Worm (Caenorhabditis elegans) whole organism, early embryonic: ENCODE results near the gene F19C6.2.

Experiments used
- B0310.2 ChIP-seq: sonication (generic microtip); optimal IDR thresholded peaks from 2 replicates; lab custom pipeline; 2016; ENCODE audit warnings: mild to moderate bottlenecking, missing genetic modification characterization, missing compliant biosample characterization
- F13C5.2 ChIP-seq: sonication (generic microtip); optimal IDR thresholded peaks from 2 replicates; lab custom pipeline; 2017; ENCODE audit warnings: mild to moderate bottlenecking, missing genetic modification characterization, inconsistent platforms, missing compliant biosample characterization
- aly-1 ChIP-seq: sonication (generic microtip); optimal IDR thresholded peaks from 2 replicates; lab custom pipeline; 2016; ENCODE audit warnings: missing genetic modification characterization, missing compliant biosample characterization
- ama-1 ChIP-seq: fragments of 150-350 bp; optimal IDR thresholded peaks from 2 replicates; lab custom pipeline; 2014
- ceh-13 ChIP-seq: fragments of 200-800 bp; sonication (Bioruptor generic); optimal IDR thresholded peaks from 2 replicates; lab custom pipeline; 2018; ENCODE audit warnings: mild to moderate bottlenecking, missing genetic modification characterization, missing compliant biosample characterization
- ceh-36 ChIP-seq: sonication (generic microtip); optimal IDR thresholded peaks from 2 replicates; lab custom pipeline; 2016; ENCODE audit warnings: missing genetic modification characterization, inconsistent platforms, missing compliant biosample characterization
- ets-7 ChIP-seq: sonication (generic microtip); optimal IDR thresholded peaks from 2 replicates; lab custom pipeline; 2016; ENCODE audit warnings: missing genotype, missing genetic modification characterization, missing compliant biosample characterization
- flt-1 ChIP-seq: fragments of 200-800 bp; sonication (Bioruptor generic); IDR thresholded peaks from 2 replicates; pipeline ENCODE4 v1.3.6; 2022; ENCODE audit warnings: missing genetic modification characterization, missing compliant biosample characterization
- hmbx-1 ChIP-seq: sonication (generic microtip); optimal IDR thresholded peaks from 2 replicates; lab custom pipeline; 2016; ENCODE audit warnings: mild to moderate bottlenecking, missing genetic modification characterization, missing compliant biosample characterization
- hmg-4 ChIP-seq: fragments of 200-800 bp; sonication (Bioruptor generic); optimal IDR thresholded peaks from 2 replicates; lab custom pipeline; 2018; ENCODE audit warnings: mild to moderate bottlenecking, missing genetic modification characterization, missing compliant biosample characterization
- hnd-1 ChIP-seq: sonication (generic microtip); optimal IDR thresholded peaks from 2 replicates; lab custom pipeline; 2016; ENCODE audit warnings: missing genetic modification characterization, missing compliant biosample characterization
- pes-1 ChIP-seq: fragments of 200-800 bp; sonication (Bioruptor generic); IDR thresholded peaks from 2 replicates; pipeline ENCODE4 v1.3.6; 2022; ENCODE audit warnings: missing genetic modification reagents, missing genetic modification characterization, missing compliant biosample characterization
- scrt-1 ChIP-seq: fragments of 200-800 bp; sonication (Bioruptor generic); IDR thresholded peaks from 2 replicates; pipeline ENCODE4 v1.3.6; 2022; ENCODE audit warnings: missing genetic modification characterization, missing compliant biosample characterization
- sea-1 ChIP-seq: fragments of 200-800 bp; sonication (Bioruptor generic); conservative IDR thresholded peaks from 2 replicates; pipeline ENCODE4 v1.3.6; 2022; ENCODE audit warnings: missing genetic modification characterization, missing compliant biosample characterization
- tbx-11 ChIP-seq: fragments of 200-800 bp; sonication (Bioruptor generic); IDR thresholded peaks from 2 replicates; pipeline ENCODE4 v1.3.6; 2022; ENCODE audit warnings: missing genetic modification characterization, missing compliant biosample characterization
- tbx-37 ChIP-seq: fragments of 200-800 bp; sonication (Bioruptor generic); conservative IDR thresholded peaks from 2 replicates; pipeline ENCODE4 v1.3.6; 2022; ENCODE audit warnings: missing genetic modification reagents, missing genetic modification characterization, missing compliant biosample characterization
- tra-4 ChIP-seq: sonication (generic microtip); optimal IDR thresholded peaks from 2 replicates; lab custom pipeline; 2017; ENCODE audit warnings: missing genetic modification characterization, missing compliant biosample characterization

F19C6.2 gene

ce11 chrX:10000635-10001034 lies at the start of gene F19C6.2:
Gene F19C6.2 (plus strand): TSS chrX:10000935.
- TF ChIP-seq sea-1 (GFP tag; lab: Robert Waterston, UW) (no peak), tra-4 (no peak), ama-1 (lab: Kevin White, UChicago) (no peak), hmbx-1 (tag; lab: Kevin White, UChicago) (no peak), ceh-13 (no peak), B0310.2 (tag; lab: Kevin White, UChicago) (no peak), F13C5.2 (tag; lab: Kevin White, UChicago) (no peak), flt-1 (GFP tag; lab: Robert Waterston, UW) (no peak), tbx-11 (GFP tag; lab: Robert Waterston, UW) (no peak), pes-1 (GFP tag; lab: Robert Waterston, UW) (no peak), hmg-4 (GFP tag; lab: Kevin White, UChicago) (no peak)

- TF ChIP-seq ets-7 (tag; lab: Kevin White, UChicago) (no peak), F13C5.2 (tag; lab: Kevin White, UChicago) (no peak), ceh-13 (no peak), hmg-4 (GFP tag; lab: Kevin White, UChicago) (no peak), aly-1 (tag; lab: Kevin White, UChicago) (no peak), ceh-36 (no peak), scrt-1 (GFP tag; lab: Robert Waterston, UW) (no peak), hnd-1 (tag; lab: Kevin White, UChicago) (no peak), tbx-11 (GFP tag; lab: Robert Waterston, UW) (no peak), tbx-37 (no peak), B0310.2 (tag; lab: Kevin White, UChicago) (no peak), ama-1 (lab: Kevin White, UChicago) (no peak), hmbx-1 (tag; lab: Kevin White, UChicago) (no peak), tra-4 (no peak), flt-1 (GFP tag; lab: Robert Waterston, UW) (no peak), sea-1 (GFP tag; lab: Robert Waterston, UW) (no peak)
Observed at ce11 chrX:9954483-9955041, 46.2 kb upstream of the F19C6.2 start, which contains the start of gene cysl-1. Gene cysl-1 (minus strand): TSS chrX:9954533.

- TF ChIP-seq tbx-37 (no peak), ama-1 (lab: Kevin White, UChicago) (no peak), tra-4 (no peak), pes-1 (GFP tag; lab: Robert Waterston, UW) (no peak), tbx-11 (GFP tag; lab: Robert Waterston, UW) (no peak), flt-1 (GFP tag; lab: Robert Waterston, UW) (no peak), sea-1 (GFP tag; lab: Robert Waterston, UW) (no peak), scrt-1 (GFP tag; lab: Robert Waterston, UW) (no peak), hmbx-1 (tag; lab: Kevin White, UChicago) (no peak), ets-7 (tag; lab: Kevin White, UChicago) (no peak), ceh-13 (no peak), aly-1 (tag; lab: Kevin White, UChicago) (no peak), B0310.2 (tag; lab: Kevin White, UChicago) (no peak), ceh-36 (no peak), hnd-1 (tag; lab: Kevin White, UChicago) (no peak), hmg-4 (GFP tag; lab: Kevin White, UChicago) (no peak)
Observed at ce11 chrX:9956052-9956451, 44.7 kb upstream of the F19C6.2 start.

- TF ChIP-seq ama-1 (lab: Kevin White, UChicago) = no peak
- no peak for TF ChIP-seq tra-4
- no peak for TF ChIP-seq sea-1 (GFP tag; lab: Robert Waterston, UW)
- TF ChIP-seq F13C5.2 (tag; lab: Kevin White, UChicago) = no peak
- no peak for TF ChIP-seq flt-1 (GFP tag; lab: Robert Waterston, UW)
- TF ChIP-seq B0310.2 (tag; lab: Kevin White, UChicago) = no peak
- no peak for TF ChIP-seq aly-1 (tag; lab: Kevin White, UChicago)
- TF ChIP-seq ets-7 (tag; lab: Kevin White, UChicago) = no peak
- TF ChIP-seq tbx-11 (GFP tag; lab: Robert Waterston, UW) = no peak
- no peak for TF ChIP-seq tbx-37
- no peak for TF ChIP-seq ceh-13
- no peak for TF ChIP-seq hmg-4 (GFP tag; lab: Kevin White, UChicago)
- no peak for TF ChIP-seq pes-1 (GFP tag; lab: Robert Waterston, UW)
- no peak for TF ChIP-seq ceh-36
- no peak for TF ChIP-seq hmbx-1 (tag; lab: Kevin White, UChicago)
Observed at ce11 chrX:9957449-9957848, 43.3 kb upstream of the F19C6.2 start.

- TF ChIP-seq tra-4 (no peak), ets-7 (tag; lab: Kevin White, UChicago) (peak; percentile 36), hmg-4 (GFP tag; lab: Kevin White, UChicago) (peak; percentile 68), ceh-36 (no peak), B0310.2 (tag; lab: Kevin White, UChicago) (peak; percentile 4), F13C5.2 (tag; lab: Kevin White, UChicago) (peak; percentile 93), tbx-11 (GFP tag; lab: Robert Waterston, UW) (peak; percentile 52; the same call in 1 of the 2 replicates), flt-1 (GFP tag; lab: Robert Waterston, UW) (peak; percentile 44; the same call in 1 of the 2 replicates), hmbx-1 (tag; lab: Kevin White, UChicago) (no peak)
Observed at ce11 chrX:9958561-9958960, 42.2 kb upstream of the F19C6.2 start, which contains the start of gene ZC506.1. Gene ZC506.1 (plus strand): TSS chrX:9958960.

ce11 chrX:9962535-9962934 lies 38.2 kb upstream of the F19C6.2 start:
- TF ChIP-seq ceh-13 = no peak
- no peak for TF ChIP-seq ets-7 (tag; lab: Kevin White, UChicago)

- TF ChIP-seq hmg-4 (GFP tag; lab: Kevin White, UChicago) = no peak
- TF ChIP-seq tbx-37 = no peak
- TF ChIP-seq F13C5.2 (tag; lab: Kevin White, UChicago) = no peak
- TF ChIP-seq ama-1 (lab: Kevin White, UChicago) = no peak
- TF ChIP-seq ceh-36 = no peak
- no peak for TF ChIP-seq scrt-1 (GFP tag; lab: Robert Waterston, UW)
Observed at ce11 chrX:9965275-9965674, 35.5 kb upstream of the F19C6.2 start, which contains the start of gene pssy-1. Gene pssy-1 (plus strand): TSS chrX:9965592.
